Fruit fly (Drosophila melanogaster): Measurements from ENCODE around the gene CG9123.

DNA sequence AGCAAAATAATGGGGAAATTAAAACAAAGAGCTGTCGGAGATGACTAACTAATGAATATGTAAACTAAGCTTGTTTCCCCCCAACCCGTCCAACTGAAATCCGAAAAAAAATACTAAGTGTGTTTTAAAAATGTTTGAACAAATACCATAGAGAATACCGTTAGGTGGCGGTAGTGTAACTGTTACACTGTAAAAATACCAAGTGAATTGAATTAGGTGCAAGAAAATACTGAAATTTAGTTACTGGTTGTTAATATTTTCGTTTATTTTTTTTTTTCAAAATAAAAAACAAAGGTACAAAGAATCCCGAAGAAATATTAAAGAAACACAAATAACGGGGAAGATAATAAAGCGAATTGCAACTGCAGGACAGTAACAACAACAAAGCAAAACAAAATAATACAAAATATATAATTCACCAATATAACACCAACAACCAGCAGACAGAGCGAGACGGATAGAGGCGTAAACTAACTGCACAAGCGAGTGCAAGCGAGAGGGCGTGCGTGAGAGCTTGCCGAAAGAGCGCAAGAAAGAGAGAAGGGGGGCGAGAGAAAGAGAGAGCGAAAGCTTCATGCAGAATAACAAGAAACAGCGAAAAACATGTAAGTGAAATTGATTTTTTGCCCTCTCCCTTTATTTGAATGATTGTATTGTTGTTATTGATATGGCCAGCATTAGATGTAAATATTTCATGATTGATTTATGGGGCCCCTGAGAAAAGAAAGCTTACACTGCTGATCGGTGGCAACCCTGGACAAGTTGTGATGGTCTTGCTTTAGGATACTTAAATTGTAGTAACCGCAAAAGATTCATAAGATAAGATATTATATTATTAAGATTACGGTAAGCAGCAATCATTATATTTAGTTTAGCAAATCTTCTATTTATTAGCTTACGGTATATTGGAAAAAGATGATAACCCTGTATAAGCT lies 35.7 kb downstream of the CG9123 start:
- TF ChIP-seq sage (GFP tag; optimal IDR thresholded peaks at IDR 0.05), result no peak
- peak; percentile 15 for TF ChIP-seq Sp1 (GFP tag; optimal IDR thresholded peaks at IDR 0.05)
- TF ChIP-seq tai (GFP tag; optimal IDR thresholded peaks at IDR 0.05), result no peak
- TF ChIP-seq N (GFP tag; optimal IDR thresholded peaks at IDR 0.05), result no peak
- no peak for TF ChIP-seq foxo (GFP tag; optimal IDR thresholded peaks at IDR 0.05)
- peak; percentile 74 for TF ChIP-seq psq (GFP tag; optimal IDR thresholded peaks at IDR 0.05)
- TF ChIP-seq Dfd (GFP tag; optimal IDR thresholded peaks at IDR 0.05), result no peak
- peak; percentile 38 to 59 for TF ChIP-seq dl (GFP tag; optimal IDR thresholded peaks at IDR 0.05; ENCODE audit: insufficient read depth in 1 of 2, partially characterized antibody in 2 of 2)
- peak; percentile 5 for TF ChIP-seq HLH106 (tag; optimal IDR thresholded peaks at IDR 0.05)
